Worm (Caenorhabditis elegans): Measurements from ENCODE around the gene ceh-63.

DNA sequence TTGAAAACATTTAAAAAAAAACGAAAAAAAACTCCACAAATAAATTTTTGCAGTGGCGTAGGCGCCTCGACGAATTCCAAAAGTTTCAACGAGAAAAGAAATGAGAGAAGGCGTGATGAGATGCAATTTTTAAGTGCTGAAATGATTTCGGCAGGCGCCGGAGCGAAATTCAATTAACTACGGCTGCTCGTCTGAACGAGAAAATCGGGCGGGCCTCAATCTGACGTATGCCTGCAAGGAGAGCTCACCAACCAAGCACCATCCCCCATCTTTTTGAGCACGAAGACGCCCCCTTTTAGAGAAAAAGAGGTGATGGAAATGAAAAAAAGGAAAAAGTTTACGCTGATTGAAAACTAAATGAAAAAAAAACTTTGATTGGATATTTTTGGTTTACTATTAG is 39.1 kb downstream of the ceh-63 start:
- no peak for TF ChIP-seq nhr-237 (tag; optimal IDR thresholded peaks at IDR 0.05)
- no peak for TF ChIP-seq nhr-28 (tag; optimal IDR thresholded peaks at IDR 0.05)
- no peak for TF ChIP-seq ham-2 (GFP tag; optimal IDR thresholded peaks at IDR 0.05)
- TF ChIP-seq unc-39 (tag; optimal IDR thresholded peaks at IDR 0.05) = no peak
- no peak for TF ChIP-seq sptf-1 (tag; optimal IDR thresholded peaks at IDR 0.05)
- no peak for TF ChIP-seq bed-3 (GFP tag; optimal IDR thresholded peaks at IDR 0.05)
- TF ChIP-seq lin-13 (tag; optimal IDR thresholded peaks at IDR 0.05) = no peak
- no peak for TF ChIP-seq ztf-11 (tag; optimal IDR thresholded peaks at IDR 0.05)

Data from whole organism, mixed stage, embryonic.